Worm (Caenorhabditis elegans) whole organism, L2 larva: ENCODE results near the gene C45B11.6.

Experiments
- lsy-2 ChIP-seq, 2 experiments: fragments of 150-350 bp in 1 of 2; sonication (generic microtip) in 1 of 2; optimal IDR thresholded peaks; 2 replicates each; lab custom pipeline; 2014 to 2017; ENCODE audit warnings: missing biosample characterization in 2 of 2, missing genetic modification characterization in 2 of 2
- nhr-11 ChIP-seq: fragments of 150-350 bp; optimal IDR thresholded peaks from 2 replicates; lab custom pipeline; 2014; ENCODE audit warnings: missing biosample characterization, missing genetic modification characterization
- ztf-4 ChIP-seq: fragments of 150-350 bp; optimal IDR thresholded peaks from 2 replicates; lab custom pipeline; 2014; ENCODE audit warnings: missing biosample characterization, missing genetic modification characterization

- TF ChIP-seq lsy-2 (tag; optimal IDR thresholded peaks at IDR 0.05; lab: Kevin White, UChicago) (peak; percentile 14 to 48), ztf-4 (tag; lab: Kevin White, UChicago) (peak; percentile 79), nhr-11 (tag; lab: Kevin White, UChicago) (no peak)
These were observed 38.6 kb downstream of the C45B11.6 start for ce11 chrV:11082475-11082874.
